Worm (Caenorhabditis elegans) whole organism, early embryonic: Measurements from ENCODE around the gene utp-20.

Experiments
- B0310.2 ChIP-seq: sonication (generic microtip); optimal IDR thresholded peaks from 2 replicates; lab custom pipeline; 2016; ENCODE audit warnings: mild to moderate bottlenecking, missing genetic modification characterization, missing compliant biosample characterization
- F13C5.2 ChIP-seq: sonication (generic microtip); optimal IDR thresholded peaks from 2 replicates; lab custom pipeline; 2017; ENCODE audit warnings: mild to moderate bottlenecking, missing genetic modification characterization, inconsistent platforms, missing compliant biosample characterization
- ama-1 ChIP-seq: fragments of 150-350 bp; optimal IDR thresholded peaks from 2 replicates; lab custom pipeline; 2014
- ceh-13 ChIP-seq: fragments of 200-800 bp; sonication (Bioruptor generic); optimal IDR thresholded peaks from 2 replicates; lab custom pipeline; 2018; ENCODE audit warnings: mild to moderate bottlenecking, missing genetic modification characterization, missing compliant biosample characterization
- ets-7 ChIP-seq: sonication (generic microtip); optimal IDR thresholded peaks from 2 replicates; lab custom pipeline; 2016; ENCODE audit warnings: missing genotype, missing genetic modification characterization, missing compliant biosample characterization
- hmbx-1 ChIP-seq: sonication (generic microtip); optimal IDR thresholded peaks from 2 replicates; lab custom pipeline; 2016; ENCODE audit warnings: mild to moderate bottlenecking, missing genetic modification characterization, missing compliant biosample characterization
- hmg-4 ChIP-seq: fragments of 200-800 bp; sonication (Bioruptor generic); optimal IDR thresholded peaks from 2 replicates; lab custom pipeline; 2018; ENCODE audit warnings: mild to moderate bottlenecking, missing genetic modification characterization, missing compliant biosample characterization
- hnd-1 ChIP-seq: sonication (generic microtip); optimal IDR thresholded peaks from 2 replicates; lab custom pipeline; 2016; ENCODE audit warnings: missing genetic modification characterization, missing compliant biosample characterization
- pes-1 ChIP-seq: fragments of 200-800 bp; sonication (Bioruptor generic); IDR thresholded peaks from 2 replicates; pipeline ENCODE4 v1.3.6; 2022; ENCODE audit warnings: missing genetic modification reagents, missing genetic modification characterization, missing compliant biosample characterization
- scrt-1 ChIP-seq: fragments of 200-800 bp; sonication (Bioruptor generic); IDR thresholded peaks from 2 replicates; pipeline ENCODE4 v1.3.6; 2022; ENCODE audit warnings: missing genetic modification characterization, missing compliant biosample characterization
- tbx-37 ChIP-seq: fragments of 200-800 bp; sonication (Bioruptor generic); conservative IDR thresholded peaks from 2 replicates; pipeline ENCODE4 v1.3.6; 2022; ENCODE audit warnings: missing genetic modification reagents, missing genetic modification characterization, missing compliant biosample characterization
- tra-4 ChIP-seq: sonication (generic microtip); optimal IDR thresholded peaks from 2 replicates; lab custom pipeline; 2017; ENCODE audit warnings: missing genetic modification characterization, missing compliant biosample characterization

DNA sequence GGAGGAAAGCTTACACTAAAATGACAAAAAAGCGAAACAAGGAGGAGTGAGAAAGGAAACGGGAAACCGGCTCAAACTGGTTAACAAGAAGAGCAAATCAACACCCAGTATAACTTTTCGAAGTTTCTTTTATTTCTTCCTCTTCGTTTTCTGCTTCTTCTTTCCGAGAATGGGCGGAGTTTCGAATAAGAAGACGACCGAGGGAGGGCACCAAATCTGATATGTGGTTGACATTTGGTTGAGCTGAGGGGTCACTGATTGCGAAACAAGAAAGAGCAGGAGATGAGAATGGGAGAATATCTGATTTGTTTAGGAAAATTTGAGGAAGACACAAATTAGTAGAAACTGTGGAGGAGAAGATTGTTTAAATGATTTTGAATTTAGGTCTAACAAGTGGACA is 37.6 kb upstream of the utp-20 start:
- no peak for TF ChIP-seq hnd-1
- TF ChIP-seq tbx-37 (GFP tag; lab: Robert Waterston, UW) = no peak
- no peak for TF ChIP-seq hmg-4
- TF ChIP-seq hmbx-1 (tag; lab: Kevin White, UChicago) = no peak
- TF ChIP-seq ama-1 = no peak
- TF ChIP-seq F13C5.2 (tag; lab: Kevin White, UChicago) = no peak
- TF ChIP-seq pes-1 = no peak
- no peak for TF ChIP-seq B0310.2 (tag; lab: Kevin White, UChicago)
- TF ChIP-seq scrt-1 = no peak
- TF ChIP-seq ceh-13 (GFP tag; lab: Kevin White, UChicago) = no peak
- TF ChIP-seq ets-7 (tag; lab: Kevin White, UChicago) = no peak
- TF ChIP-seq tra-4 (tag; lab: Kevin White, UChicago) = no peak
